Worm (Caenorhabditis elegans): ENCODE results near the gene Y76A2B.4.

DNA sequence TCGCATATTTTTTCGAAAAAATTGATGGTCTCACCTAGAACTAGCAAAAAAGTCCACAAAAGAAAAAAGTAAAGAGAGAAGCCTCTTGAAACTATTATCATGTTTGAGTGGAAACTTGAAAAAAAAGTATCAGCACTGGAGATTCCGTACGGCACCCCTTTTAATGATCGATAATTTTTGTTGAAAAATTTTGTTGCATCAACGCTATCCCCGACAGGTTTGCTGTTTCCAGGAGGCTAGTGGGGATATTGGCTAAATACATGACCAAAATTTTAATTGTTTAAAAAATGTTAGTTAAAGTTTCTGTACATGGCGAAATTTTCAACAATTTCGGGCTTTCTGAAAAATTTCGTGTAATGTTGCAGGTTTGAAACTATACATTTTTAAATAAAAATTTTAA, 51.0 kb downstream of the Y76A2B.4 start, which contains the start of gene T28A8.2:
- TF ChIP-seq lin-38 (GFP tag; IDR thresholded peaks at IDR 0.05) (no peak), unc-130 (GFP tag; optimal IDR thresholded peaks at IDR 0.05) (no peak), snpc-4 (tag; optimal IDR thresholded peaks at IDR 0.05) (no peak), lin-13 (GFP tag; optimal IDR thresholded peaks at IDR 0.05) (no peak), mxl-3 (GFP tag; optimal IDR thresholded peaks at IDR 0.05) (no peak), madf-9 (GFP tag; conservative IDR thresholded peaks at IDR 0.05) (no peak), nhr-25 (tag; optimal IDR thresholded peaks at IDR 0.05; ENCODE audit: borderline replicate concordance, insufficient read depth) (no peak)

Data from whole organism, L4 larva.